Fruit fly (Drosophila melanogaster): Measurements from ENCODE around the gene Spn85F.

DNA sequence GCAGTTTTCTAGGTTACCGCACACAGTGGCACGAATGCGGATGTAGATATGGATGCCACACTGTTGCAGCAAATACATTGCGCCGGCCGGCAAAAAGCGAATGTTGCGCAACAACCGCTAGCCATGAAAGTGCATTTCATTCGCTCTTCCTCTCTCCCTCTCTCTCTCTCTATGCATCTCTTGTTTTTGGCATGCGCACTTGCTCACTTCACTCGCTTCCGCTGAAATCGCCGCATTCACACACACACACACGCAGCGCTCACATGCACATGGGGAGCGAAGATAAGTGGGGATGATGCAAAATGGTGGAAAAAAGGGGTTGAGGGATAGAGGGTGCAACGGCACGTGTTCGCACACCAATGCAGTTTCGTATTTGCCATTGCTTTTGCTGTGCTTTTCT is 47.1 kb upstream of the Spn85F start:
- no peak for TF ChIP-seq Pif1B (GFP tag; optimal IDR thresholded peaks at IDR 0.05)
- TF ChIP-seq rn (GFP tag; IDR thresholded peaks at IDR 0.05): no peak
- peak; percentile 24 for TF ChIP-seq Snoo (tag; optimal IDR thresholded peaks at IDR 0.05)
- TF ChIP-seq CG14655 (GFP tag; optimal IDR thresholded peaks at IDR 0.05): peak; percentile 39
- no peak for TF ChIP-seq CG34367 (tag; optimal IDR thresholded peaks at IDR 0.05)
- TF ChIP-seq CG32121 (GFP tag; IDR thresholded peaks at IDR 0.05): peak; percentile 62; the same call in 1 of the 2 replicates

Data from whole organism, pupa.